Worm (Caenorhabditis elegans) whole organism, L4 larva: Measurements from ENCODE around the gene flp-26.

Source experiments
- D1046.2 ChIP-seq: fragments of 200-800 bp; sonication (Bioruptor generic); IDR thresholded peaks from 2 replicates; pipeline ENCODE4 v1.3.6; 2022; ENCODE audit warnings: missing genetic modification characterization, missing compliant biosample characterization
- T20F7.1 ChIP-seq: fragments of 200-800 bp; sonication (Bioruptor generic); optimal IDR thresholded peaks from 2 replicates; lab custom pipeline; 2018; ENCODE audit warnings: mild to moderate bottlenecking, missing genetic modification characterization, missing compliant biosample characterization
- Y48G9A.11 ChIP-seq: fragments of 200-800 bp; sonication (Bioruptor generic); IDR thresholded peaks from 2 replicates; pipeline ENCODE4 v1.3.6; 2022; ENCODE audit warnings: missing genetic modification reagents, missing genetic modification characterization, missing compliant biosample characterization
- aha-1 ChIP-seq: fragments of 150-350 bp; peaks from one replicate; lab custom pipeline; 2014; ENCODE audit warnings: missing biosample characterization, missing genetic modification characterization
- aly-2 ChIP-seq: sonication (generic microtip); optimal IDR thresholded peaks from 2 replicates; lab custom pipeline; 2018; ENCODE audit warnings: missing biosample characterization, missing genetic modification characterization
- attf-4 ChIP-seq: sonication (generic microtip); optimal IDR thresholded peaks from 3 replicates; lab custom pipeline; 2017; ENCODE audit warnings: missing biosample characterization, missing genetic modification characterization
- daf-16 ChIP-seq, 3 experiments: sonication (generic microtip); optimal IDR thresholded peaks; 2 replicates each; lab custom pipeline; 2016 to 2017; ENCODE audit warnings: missing genetic modification characterization in 3 of 3, missing genetic modification reagents in 3 of 3, mild to moderate bottlenecking in 2 of 3, missing compliant biosample characterization in 2 of 3, missing biosample characterization in 1 of 3, moderate library complexity in 1 of 3
- dmd-6 ChIP-seq: fragments of 200-800 bp; sonication (Bioruptor generic); IDR thresholded peaks from 2 replicates; pipeline ENCODE4 v1.3.6; 2022; ENCODE audit warnings: missing genetic modification reagents, missing genetic modification characterization, missing compliant biosample characterization
- dmd-8 ChIP-seq: fragments of 200-800 bp; sonication (Bioruptor generic); IDR thresholded peaks from 2 replicates; pipeline ENCODE4 v1.3.6; 2022; ENCODE audit warnings: missing genetic modification characterization, missing compliant biosample characterization
- dpl-1 ChIP-seq: fragments of 150-350 bp; optimal IDR thresholded peaks from 2 replicates; lab custom pipeline; 2014; ENCODE audit warnings: missing biosample characterization, missing genetic modification reagents, missing genetic modification characterization
- lim-7 ChIP-seq: fragments of 200-800 bp; sonication (Bioruptor generic); IDR thresholded peaks from 2 replicates; pipeline ENCODE4 v1.3.6; 2022; ENCODE audit warnings: missing genetic modification characterization, missing compliant biosample characterization
- lin-1 ChIP-seq: fragments of 200-800 bp; sonication (Bioruptor generic); IDR thresholded peaks from 2 replicates; pipeline ENCODE4 v1.3.6; 2022; ENCODE audit warnings: missing genetic modification reagents, missing genetic modification characterization, missing compliant biosample characterization
- lin-39 ChIP-seq: fragments of 150-350 bp; optimal IDR thresholded peaks from 2 replicates; lab custom pipeline; 2014; ENCODE audit warnings: missing biosample characterization, missing genetic modification reagents, missing genetic modification characterization
- madf-5 ChIP-seq, 2 experiments: fragments of 200-800 bp; sonication (Bioruptor generic); IDR thresholded peaks; 2 replicates each; pipeline ENCODE4 v1.3.6; 2022; ENCODE audit warnings: missing compliant biosample characterization in 2 of 2, missing genetic modification characterization in 2 of 2
- madf-9 ChIP-seq: fragments of 200-800 bp; sonication (Bioruptor generic); conservative IDR thresholded peaks from 2 replicates; pipeline ENCODE4 v1.3.6; 2022; ENCODE audit warnings: missing genetic modification reagents, missing genetic modification characterization, missing compliant biosample characterization
- mes-2 ChIP-seq: sonication (generic microtip); optimal IDR thresholded peaks from 2 replicates; lab custom pipeline; 2016; ENCODE audit warnings: missing genotype, mild to moderate bottlenecking, missing genetic modification characterization, missing compliant biosample characterization; ENCODE audit not compliant: poor library complexity, severe bottlenecking
- nhr-6 ChIP-seq: fragments of 150-350 bp; optimal IDR thresholded peaks from 2 replicates; lab custom pipeline; 2014; ENCODE audit warnings: missing biosample characterization, missing genetic modification characterization
- nhr-76 ChIP-seq: fragments of 150-350 bp; optimal IDR thresholded peaks from 2 replicates; lab custom pipeline; 2014; ENCODE audit warnings: missing biosample characterization, missing genetic modification characterization
- nhr-77 ChIP-seq: fragments of 150-350 bp; optimal IDR thresholded peaks from 2 replicates; lab custom pipeline; 2014; ENCODE audit warnings: missing biosample characterization, missing genetic modification characterization
- pha-4 ChIP-seq, 2 experiments: fragments of 150-350 bp in 1 of 2; fragments of 200-800 bp in 1 of 2; sonication (Bioruptor generic) in 1 of 2; IDR thresholded peaks in 1 of 2; optimal IDR thresholded peaks in 1 of 2; 2 replicates each; pipeline versions ENCODE4 v1.3.6 to Lab custom; 2014 to 2022; ENCODE audit warnings: missing genetic modification characterization in 2 of 2, missing genetic modification reagents in 2 of 2, missing biosample characterization in 1 of 2, missing compliant biosample characterization in 1 of 2
- rbr-2 ChIP-seq: sonication (generic microtip); optimal IDR thresholded peaks from 2 replicates; lab custom pipeline; 2016; ENCODE audit warnings: missing genotype, missing genetic modification characterization, missing compliant biosample characterization
- saeg-2 ChIP-seq: fragments of 200-800 bp; sonication (Bioruptor generic); IDR thresholded peaks from 2 replicates; pipeline ENCODE4 v1.3.6; 2022; ENCODE audit warnings: missing genetic modification reagents, missing genetic modification characterization, missing compliant biosample characterization
- snpc-4 ChIP-seq: fragments of 150-350 bp; optimal IDR thresholded peaks from 2 replicates; lab custom pipeline; 2014; ENCODE audit warnings: missing biosample characterization, missing genetic modification characterization
- unc-62 ChIP-seq, 3 experiments: fragments of 150-350 bp in 1 of 3; sonication (generic microtip); optimal IDR thresholded peaks in 2 of 3; peaks in 1 of 3; 1 replicate in 1 of 3; 2 replicates in 2 of 3; lab custom pipeline; 2014 to 2017; ENCODE audit warnings: missing biosample characterization in 3 of 3, missing genetic modification characterization in 3 of 3, missing genetic modification reagents in 3 of 3, missing genotype in 1 of 3
- vab-7 ChIP-seq: fragments of 200-800 bp; sonication (Bioruptor generic); IDR thresholded peaks from 2 replicates; pipeline ENCODE4 v1.3.6; 2022; ENCODE audit warnings: missing genetic modification reagents, missing genetic modification characterization, missing compliant biosample characterization
- zag-1 ChIP-seq: fragments of 150-350 bp; optimal IDR thresholded peaks from 2 replicates; lab custom pipeline; 2014; ENCODE audit warnings: missing biosample characterization, missing genetic modification characterization

Gene flp-26

DNA sequence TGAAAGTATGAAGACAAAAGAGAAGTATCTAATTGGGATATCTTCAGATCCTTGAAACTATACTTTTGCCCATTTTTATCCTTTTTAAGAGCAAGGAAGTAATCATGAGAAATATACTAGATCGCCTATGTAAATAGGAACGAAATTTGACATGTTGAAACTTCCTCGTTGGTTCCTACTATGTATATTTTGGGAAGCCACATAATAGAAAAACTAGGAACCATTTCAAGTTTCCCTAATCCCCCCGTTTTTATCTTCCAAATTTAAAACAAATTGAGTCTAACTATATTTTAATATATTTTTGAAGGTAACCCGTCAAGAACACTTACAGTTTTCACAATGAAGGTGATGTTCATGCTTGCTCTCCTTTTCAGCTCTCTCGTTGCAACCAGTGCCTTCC, at the start of gene flp-26:
TSS of gene flp-26 (plus strand) at position 301 of the 400 bp plus-strand sequence.
- no peak for TF ChIP-seq nhr-76
- TF ChIP-seq daf-16 (GFP tag; optimal IDR thresholded peaks at IDR 0.05; lab: Kevin White, UChicago) = no peak
- no peak for TF ChIP-seq daf-16 (tag; optimal IDR thresholded peaks at IDR 0.05; lab: Kevin White, UChicago)
- TF ChIP-seq unc-62 (GFP tag; optimal IDR thresholded peaks at IDR 0.05 in 1 of 2; lab: Kevin White, UChicago) = peak in 1 of 2 experiments; percentile 33
- TF ChIP-seq unc-62 (tag; optimal IDR thresholded peaks at IDR 0.05; lab: Kevin White, UChicago) = no peak

DNA sequence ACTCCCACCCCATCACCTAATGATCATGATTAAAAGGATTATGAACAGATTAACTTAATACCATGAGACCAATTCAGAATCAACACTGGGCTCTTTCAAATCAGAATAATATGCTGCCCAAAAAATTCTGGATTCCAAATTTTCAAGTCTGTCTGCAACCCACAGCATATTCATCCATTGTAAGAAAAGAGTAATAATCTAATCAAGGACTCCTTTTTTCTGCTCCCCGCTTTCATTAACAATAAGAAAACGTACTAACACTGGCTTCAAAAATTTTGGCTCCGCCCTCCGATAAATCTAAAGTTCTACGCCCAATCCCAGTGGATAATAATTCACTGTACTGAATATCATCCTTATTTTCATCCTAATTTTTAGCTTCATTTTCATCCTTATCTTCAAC, 40.7 kb upstream of the flp-26 start:
- TF ChIP-seq dmd-8 (GFP tag; lab: Robert Waterston, UW) = no peak
- peak; percentile 97 for TF ChIP-seq aha-1 (tag; lab: Kevin White, UChicago)

DNA sequence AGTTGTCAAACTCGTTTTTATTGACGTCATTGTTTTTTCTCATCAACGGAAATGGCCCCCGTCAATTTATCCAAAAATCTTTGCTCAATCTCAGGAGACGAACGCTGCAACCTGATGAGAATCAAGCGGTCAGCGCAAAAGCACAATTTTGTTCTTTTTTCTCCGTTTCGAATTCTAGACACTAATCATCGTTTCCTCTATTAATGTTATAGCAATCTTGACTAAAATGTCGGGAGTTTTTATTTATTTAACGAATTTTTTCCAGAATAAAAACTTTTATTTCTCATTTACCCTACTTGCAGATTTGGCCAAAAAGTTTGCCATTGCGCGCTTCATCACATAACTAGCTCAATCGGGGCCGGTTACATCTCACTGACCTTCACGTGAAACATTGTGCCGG, 39.6 kb upstream of the flp-26 start, which contains the start of gene F01E11.18:
TSS of gene F01E11.18 (plus strand) at position 301 of the 400 bp plus-strand sequence.
- TF ChIP-seq attf-4 (tag; lab: Kevin White, UChicago) = no peak
- TF ChIP-seq pha-4 (GFP tag; IDR thresholded peaks at IDR 0.05; lab: Robert Waterston, UW) = no peak
- no peak for TF ChIP-seq pha-4 (tag; optimal IDR thresholded peaks at IDR 0.05; lab: Kevin White, UChicago)
- no peak for TF ChIP-seq T20F7.1 (GFP tag; lab: Kevin White, UChicago)
- TF ChIP-seq nhr-77 (tag; lab: Kevin White, UChicago) = no peak
- no peak for TF ChIP-seq D1046.2
- TF ChIP-seq lin-39 (tag; lab: Kevin White, UChicago) = no peak
- no peak for TF ChIP-seq madf-5 (GFP tag; IDR thresholded peaks at IDR 0.05; lab: Robert Waterston, UW)
- TF ChIP-seq zag-1 = no peak
- no peak for TF ChIP-seq vab-7 (GFP tag; lab: Robert Waterston, UW)
- no peak for TF ChIP-seq madf-9 (GFP tag; lab: Robert Waterston, UW)
- TF ChIP-seq dmd-6 (GFP tag; lab: Robert Waterston, UW) = no peak
- TF ChIP-seq dpl-1 = no peak
- no peak for TF ChIP-seq nhr-6
- no peak for TF ChIP-seq lim-7 (GFP tag; lab: Robert Waterston, UW)

DNA sequence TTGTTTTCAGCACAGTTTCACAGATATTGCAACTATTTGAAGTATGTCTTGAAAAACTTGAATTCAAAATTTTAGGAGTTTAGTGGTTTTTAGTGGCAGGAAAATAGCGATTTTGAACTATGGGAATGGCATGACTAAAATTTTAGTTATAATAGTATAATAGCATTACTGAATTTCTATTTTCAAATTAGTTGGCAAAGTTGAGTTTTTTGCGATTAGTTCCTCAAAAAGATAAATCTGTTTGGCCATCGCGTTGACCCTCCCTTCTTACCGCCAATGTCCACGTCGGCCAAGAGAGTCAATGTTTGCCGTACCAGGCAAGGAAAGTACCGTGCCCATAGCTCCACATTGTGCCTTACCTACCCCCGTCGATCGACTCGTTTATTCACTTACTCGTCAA, 37.5 kb upstream of the flp-26 start, which contains the start of gene ugt-57:
TSS of gene ugt-57 (plus strand) at position 301 of the 400 bp plus-strand sequence.
- TF ChIP-seq aly-2 (tag; lab: Kevin White, UChicago) (no peak), snpc-4 (tag; lab: Kevin White, UChicago) (no peak), saeg-2 (GFP tag; lab: Robert Waterston, UW) (no peak)

DNA sequence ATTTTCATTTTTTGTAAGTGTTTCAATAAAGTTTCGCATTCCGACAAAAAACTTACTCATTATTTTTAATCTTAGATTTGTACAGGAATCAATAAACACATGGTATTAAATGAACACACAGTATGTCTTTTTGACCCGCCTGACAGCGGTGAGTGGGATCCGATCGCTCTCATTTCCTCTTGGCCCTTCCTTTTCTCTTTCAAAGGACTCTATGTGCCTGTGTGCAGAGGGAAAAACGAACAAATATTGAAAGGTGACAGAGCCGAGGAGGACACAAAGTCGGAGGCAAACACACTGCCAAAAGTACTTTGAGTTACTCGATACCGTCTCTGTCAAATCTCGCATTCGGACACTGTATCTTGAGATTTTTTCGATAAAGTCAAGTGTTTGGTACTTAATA, 32.5 kb upstream of the flp-26 start, which contains the start of the genes F01E11.20 and tsp-16:
TSS of gene F01E11.20 (minus strand) at position 101 of the 400 bp plus-strand sequence.
TSS of gene tsp-16 (minus strand) at position 173 of the 400 bp plus-strand sequence.
- TF ChIP-seq mes-2 (no peak), saeg-2 (GFP tag; lab: Robert Waterston, UW) (no peak)
- TF ChIP-seq, all 104 proteins: peak for 0

DNA sequence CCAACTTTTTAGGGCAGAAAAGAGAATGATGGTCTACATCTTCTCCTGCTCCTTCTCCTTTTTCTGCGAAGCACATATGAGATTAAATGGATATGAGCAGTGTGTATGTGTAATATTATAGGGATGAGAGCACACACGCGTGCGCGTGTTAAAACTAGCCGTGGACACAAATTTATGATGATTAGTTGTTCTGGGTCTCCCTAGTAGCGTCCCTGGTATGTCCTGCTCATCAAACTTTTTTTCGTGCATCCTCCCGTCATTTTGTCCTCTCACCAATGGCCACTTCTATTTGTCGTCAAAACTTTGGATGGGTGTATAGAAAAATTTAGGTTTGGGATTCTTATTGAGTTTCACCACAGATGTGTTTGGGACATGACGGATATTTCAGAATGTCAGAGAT, 27.0 kb upstream of the flp-26 start:
- TF ChIP-seq Y48G9A.11 (GFP tag; lab: Robert Waterston, UW) (no peak), unc-62 (GFP tag; optimal IDR thresholded peaks at IDR 0.05 in 1 of 2; lab: Kevin White, UChicago) (peak in 1 of 2 experiments; percentile 77), unc-62 (tag; optimal IDR thresholded peaks at IDR 0.05; lab: Kevin White, UChicago) (no peak)
- TF ChIP-seq, all 104 proteins: peak for 1

DNA sequence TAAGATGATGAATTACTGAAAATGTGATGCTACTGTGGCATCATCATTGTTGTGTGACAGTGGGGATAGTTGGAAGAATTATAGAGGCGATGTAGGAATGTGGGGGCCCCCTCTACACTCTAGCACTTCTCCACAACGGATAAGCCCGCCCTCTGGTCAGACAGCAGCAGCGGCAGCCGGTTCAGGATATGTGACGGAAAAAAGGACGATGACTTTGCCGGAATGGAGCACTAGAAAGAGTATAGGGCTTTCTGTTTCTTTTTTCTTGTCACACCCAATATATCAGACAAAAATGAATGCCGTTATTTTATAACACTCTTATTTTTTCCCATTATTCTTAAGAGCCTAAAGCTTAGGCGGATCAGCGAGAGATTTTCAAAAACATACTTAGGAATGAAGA, 23.5 kb upstream of the flp-26 start, which contains the start of gene tyra-2:
TSS of gene tyra-2 (minus strand) at position 101 of the 400 bp plus-strand sequence.
- no peak for TF ChIP-seq lin-1 (GFP tag; lab: Robert Waterston, UW)
- no peak for TF ChIP-seq nhr-77 (tag; lab: Kevin White, UChicago)

DNA sequence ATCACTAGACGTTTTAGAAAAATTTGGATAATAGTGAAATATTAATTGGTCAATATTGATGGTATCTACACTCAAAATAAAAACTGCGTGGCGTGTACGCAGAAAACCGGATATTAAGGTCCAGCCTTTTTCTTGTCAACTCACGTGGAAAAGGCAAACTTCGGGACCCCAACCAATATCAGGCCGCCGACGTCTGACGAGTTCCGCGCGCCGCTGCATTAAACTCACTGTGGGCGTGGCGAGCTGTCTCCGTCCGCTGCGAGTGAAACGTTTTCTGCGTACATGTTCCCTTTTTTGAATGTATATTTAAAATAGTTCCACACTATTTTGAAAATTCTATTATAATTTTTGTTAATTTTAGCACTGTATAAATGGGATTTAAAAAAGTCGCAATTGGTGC, 23.0 kb upstream of the flp-26 start:
- TF ChIP-seq aha-1 (tag; lab: Kevin White, UChicago) = peak; percentile 25
- TF ChIP-seq rbr-2 = no peak
- TF ChIP-seq, all 104 proteins: peak for 1
